Worm (Caenorhabditis elegans) whole organism, L2 larva: Measurements from ENCODE around the gene F15D4.6.

Experiments used
- C34F6.9 ChIP-seq: fragments of 150-350 bp; optimal IDR thresholded peaks from 2 replicates; lab custom pipeline; 2014; ENCODE audit warnings: missing biosample characterization, missing genetic modification characterization
- F13H6.1 ChIP-seq: sonication (generic microtip); optimal IDR thresholded peaks from 2 replicates; lab custom pipeline; 2016; ENCODE audit warnings: missing genetic modification characterization, missing compliant biosample characterization
- R02D3.7 ChIP-seq: fragments of 150-350 bp; optimal IDR thresholded peaks from 2 replicates; lab custom pipeline; 2014; ENCODE audit warnings: missing biosample characterization, missing genetic modification characterization
- Y55F3AM.14 ChIP-seq: fragments of 200-800 bp; sonication (Bioruptor generic); optimal IDR thresholded peaks from 2 replicates; lab custom pipeline; 2018; ENCODE audit warnings: mild to moderate bottlenecking, missing genetic modification characterization, missing compliant biosample characterization
- ZK546.5 ChIP-seq: sonication (generic microtip); optimal IDR thresholded peaks from 2 replicates; lab custom pipeline; 2017; ENCODE audit warnings: missing biosample characterization, missing genetic modification characterization
- alr-1 ChIP-seq: fragments of 150-350 bp; optimal IDR thresholded peaks from 2 replicates; lab custom pipeline; 2014; ENCODE audit warnings: missing biosample characterization, missing genetic modification characterization
- aly-2 ChIP-seq: fragments of 150-350 bp; optimal IDR thresholded peaks from 2 replicates; lab custom pipeline; 2014; ENCODE audit warnings: missing biosample characterization, missing genetic modification characterization
- ama-1 ChIP-seq: fragments of 150-350 bp; optimal IDR thresholded peaks from 2 replicates; lab custom pipeline; 2018; ENCODE audit warnings: inconsistent platforms
- blmp-1 ChIP-seq: sonication (generic microtip); optimal IDR thresholded peaks from 2 replicates; lab custom pipeline; 2017; ENCODE audit warnings: missing genetic modification characterization, mild to moderate bottlenecking, missing compliant biosample characterization, antibody characterized with exemption, moderate library complexity; ENCODE audit not compliant: insufficient read depth
- ceh-16 ChIP-seq: fragments of 150-350 bp; optimal IDR thresholded peaks from 2 replicates; lab custom pipeline; 2014; ENCODE audit warnings: missing biosample characterization, missing genetic modification characterization
- ceh-82 ChIP-seq: fragments of 150-350 bp; optimal IDR thresholded peaks from 2 replicates; lab custom pipeline; 2014; ENCODE audit warnings: missing biosample characterization, missing genetic modification characterization
- crh-2 ChIP-seq: sonication (generic microtip); optimal IDR thresholded peaks from 2 replicates; lab custom pipeline; 2017; ENCODE audit warnings: missing biosample characterization, missing genetic modification characterization
- dmd-4 ChIP-seq: sonication (generic microtip); optimal IDR thresholded peaks from 2 replicates; lab custom pipeline; 2017; ENCODE audit warnings: missing biosample characterization, missing genetic modification characterization
- egl-27 ChIP-seq: sonication (generic microtip); optimal IDR thresholded peaks from 3 replicates; lab custom pipeline; 2017; ENCODE audit warnings: missing biosample characterization, missing genetic modification reagents, missing genetic modification characterization
- elt-3 ChIP-seq: sonication (generic microtip); optimal IDR thresholded peaks from 2 replicates; lab custom pipeline; 2017; ENCODE audit warnings: missing biosample characterization, missing genetic modification characterization
- fos-1 ChIP-seq: fragments of 150-350 bp; optimal IDR thresholded peaks from 2 replicates; lab custom pipeline; 2014; ENCODE audit warnings: missing biosample characterization, missing genetic modification characterization
- gmeb-1 ChIP-seq: fragments of 150-350 bp; optimal IDR thresholded peaks from 2 replicates; lab custom pipeline; 2014; ENCODE audit warnings: missing biosample characterization, missing genetic modification characterization
- lin-11 ChIP-seq: fragments of 150-350 bp; sonication (generic microtip); optimal IDR thresholded peaks from 2 replicates; lab custom pipeline; 2014; ENCODE audit warnings: missing biosample characterization, missing genetic modification characterization, inconsistent platforms, mixed read lengths
- lin-13 ChIP-seq: fragments of 150-350 bp; optimal IDR thresholded peaks from 2 replicates; lab custom pipeline; 2014; ENCODE audit warnings: missing biosample characterization, missing genetic modification reagents, missing genetic modification characterization
- lin-39 ChIP-seq: fragments of 150-350 bp; optimal IDR thresholded peaks from 2 replicates; lab custom pipeline; 2014; ENCODE audit warnings: missing biosample characterization, missing genetic modification reagents, missing genetic modification characterization
- lsy-2 ChIP-seq, 2 experiments: fragments of 150-350 bp in 1 of 2; sonication (generic microtip) in 1 of 2; optimal IDR thresholded peaks; 2 replicates each; lab custom pipeline; 2014 to 2017; ENCODE audit warnings: missing biosample characterization in 2 of 2, missing genetic modification characterization in 2 of 2
- mab-5 ChIP-seq: fragments of 150-350 bp; optimal IDR thresholded peaks from 2 replicates; lab custom pipeline; 2014; ENCODE audit warnings: missing biosample characterization, missing genetic modification characterization
- mbf-1 ChIP-seq: sonication (generic microtip); optimal IDR thresholded peaks from 2 replicates; lab custom pipeline; 2017; ENCODE audit warnings: missing biosample characterization, missing genetic modification characterization
- mdl-1 ChIP-seq, 2 experiments: fragments of 150-350 bp in 1 of 2; sonication (generic microtip) in 1 of 2; optimal IDR thresholded peaks; 2 replicates each; lab custom pipeline; 2017; ENCODE audit warnings: missing biosample characterization in 2 of 2, missing genetic modification characterization in 2 of 2
- nhr-10 ChIP-seq: sonication (generic microtip); optimal IDR thresholded peaks from 2 replicates; lab custom pipeline; 2017; ENCODE audit warnings: missing biosample characterization, missing genetic modification characterization
- nhr-12 ChIP-seq: fragments of 150-350 bp; optimal IDR thresholded peaks from 2 replicates; lab custom pipeline; 2014; ENCODE audit warnings: missing biosample characterization, missing genetic modification characterization
- nhr-129 ChIP-seq: fragments of 150-350 bp; optimal IDR thresholded peaks from 2 replicates; lab custom pipeline; 2014; ENCODE audit warnings: missing biosample characterization, missing genetic modification characterization
- nhr-21 ChIP-seq: fragments of 150-350 bp; optimal IDR thresholded peaks from 2 replicates; lab custom pipeline; 2014; ENCODE audit warnings: missing biosample characterization, missing genetic modification characterization
- nhr-23 ChIP-seq: fragments of 150-350 bp; optimal IDR thresholded peaks from 2 replicates; lab custom pipeline; 2014; ENCODE audit warnings: missing biosample characterization, missing genetic modification reagents, missing genetic modification characterization
- nhr-237 ChIP-seq: fragments of 150-350 bp; optimal IDR thresholded peaks from 2 replicates; lab custom pipeline; 2014; ENCODE audit warnings: missing biosample characterization, missing genetic modification characterization
- nhr-25 ChIP-seq: fragments of 150-350 bp; sonication (generic microtip); optimal IDR thresholded peaks from 3 replicates; lab custom pipeline; 2014; ENCODE audit warnings: missing biosample characterization, missing genetic modification characterization
- nhr-6 ChIP-seq: fragments of 150-350 bp; optimal IDR thresholded peaks from 2 replicates; lab custom pipeline; 2014; ENCODE audit warnings: missing biosample characterization, missing genetic modification characterization
- nhr-77 ChIP-seq: fragments of 150-350 bp; optimal IDR thresholded peaks from 2 replicates; lab custom pipeline; 2014; ENCODE audit warnings: missing biosample characterization, missing genetic modification characterization
- peb-1 ChIP-seq: fragments of 150-350 bp; optimal IDR thresholded peaks from 2 replicates; lab custom pipeline; 2014; ENCODE audit warnings: missing biosample characterization, missing genetic modification characterization
- sem-4 ChIP-seq: fragments of 150-350 bp; optimal IDR thresholded peaks from 2 replicates; lab custom pipeline; 2014; ENCODE audit warnings: missing biosample characterization, missing genetic modification reagents, missing genetic modification characterization
- skn-1 ChIP-seq: sonication (generic microtip); optimal IDR thresholded peaks from 2 replicates; lab custom pipeline; 2017; ENCODE audit warnings: missing biosample characterization, missing genetic modification characterization
- sma-3 ChIP-seq: sonication (generic microtip); optimal IDR thresholded peaks from 2 replicates; lab custom pipeline; 2016; ENCODE audit warnings: missing genetic modification reagents, missing genetic modification characterization, missing compliant biosample characterization
- sma-9 ChIP-seq, 2 experiments: fragments of 150-350 bp in 1 of 2; sonication (generic microtip) in 1 of 2; optimal IDR thresholded peaks; 2 replicates each; lab custom pipeline; 2014 to 2016; ENCODE audit warnings: missing genetic modification characterization in 2 of 2, mild to moderate bottlenecking in 1 of 2, missing biosample characterization in 1 of 2, missing compliant biosample characterization in 1 of 2, missing genetic modification reagents in 1 of 2, moderate library complexity in 1 of 2
- snpc-4 ChIP-seq: fragments of 150-350 bp; optimal IDR thresholded peaks from 2 replicates; lab custom pipeline; 2014; ENCODE audit warnings: missing biosample characterization, missing genetic modification characterization
- unc-39 ChIP-seq: fragments of 150-350 bp; optimal IDR thresholded peaks from 2 replicates; lab custom pipeline; 2014; ENCODE audit warnings: missing biosample characterization, missing genetic modification characterization
- unc-55 ChIP-seq: fragments of 150-350 bp; sonication (generic microtip); optimal IDR thresholded peaks from 3 replicates; lab custom pipeline; 2014; ENCODE audit warnings: missing biosample characterization, missing genetic modification reagents, missing genetic modification characterization
- unc-62 ChIP-seq: fragments of 150-350 bp; optimal IDR thresholded peaks from 2 replicates; lab custom pipeline; 2014; ENCODE audit warnings: missing biosample characterization, missing genetic modification reagents, missing genetic modification characterization
- zag-1 ChIP-seq: fragments of 150-350 bp; optimal IDR thresholded peaks from 2 replicates; lab custom pipeline; 2014; ENCODE audit warnings: missing biosample characterization, missing genetic modification characterization
- ztf-1 ChIP-seq: fragments of 200-800 bp; sonication (Bioruptor generic); conservative IDR thresholded peaks from 2 replicates; pipeline ENCODE4 v1.3.6; 2022; ENCODE audit warnings: missing genetic modification characterization, missing compliant biosample characterization
- ztf-11 ChIP-seq: sonication (generic microtip); optimal IDR thresholded peaks from 2 replicates; lab custom pipeline; 2017; ENCODE audit warnings: missing biosample characterization, missing genetic modification characterization
- ztf-4 ChIP-seq: fragments of 150-350 bp; optimal IDR thresholded peaks from 2 replicates; lab custom pipeline; 2014; ENCODE audit warnings: missing biosample characterization, missing genetic modification characterization

Gene F15D4.6

DNA sequence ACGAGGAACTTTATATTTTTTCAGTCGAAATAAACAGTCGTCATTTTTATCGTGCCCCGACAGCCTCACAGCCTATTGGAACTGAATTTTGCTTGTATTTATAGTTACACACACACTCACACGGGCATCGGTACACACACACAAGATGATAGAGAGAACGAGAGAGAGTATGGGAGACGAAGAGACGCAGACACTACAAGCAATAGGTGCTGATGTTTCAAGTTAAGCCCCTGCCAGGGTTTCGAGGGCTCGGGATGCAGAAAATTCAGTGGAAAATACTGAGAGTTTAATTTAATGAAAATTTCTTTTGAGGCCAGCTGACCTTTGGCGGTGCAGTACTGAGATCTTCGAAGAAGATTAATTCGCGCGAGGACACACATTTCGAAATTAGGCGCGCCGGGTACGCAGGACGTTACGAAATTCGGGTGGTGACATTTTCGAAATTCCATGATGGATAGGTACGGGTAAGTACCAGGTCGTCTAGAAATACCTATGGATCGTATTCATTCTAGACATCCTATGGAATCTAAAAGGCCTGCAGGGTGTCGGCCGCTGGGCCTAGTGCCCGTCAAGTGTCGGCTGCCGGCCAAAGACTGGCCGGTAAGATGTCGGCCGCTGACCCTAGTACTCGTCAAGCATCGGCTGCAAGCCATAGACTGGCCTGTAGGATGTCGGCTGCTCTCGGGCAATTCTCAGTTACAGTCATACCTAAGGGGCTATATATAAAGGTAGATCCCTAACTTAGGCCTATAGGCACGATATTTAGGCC lies 41.7 kb downstream of the F15D4.6 start:
- TF ChIP-seq Y55F3AM.14 (GFP tag; lab: Kevin White, UChicago) (no peak), unc-55 (GFP tag; lab: Kevin White, UChicago) (peak; percentile 7), crh-2 (tag; lab: Kevin White, UChicago) (no peak), aly-2 (tag; lab: Kevin White, UChicago) (no peak), ceh-16 (peak; percentile 46), sma-9 (GFP tag; optimal IDR thresholded peaks at IDR 0.05; lab: Kevin White, UChicago) (peak; percentile 25), sma-9 (tag; optimal IDR thresholded peaks at IDR 0.05; lab: Kevin White, UChicago) (no peak), snpc-4 (tag; lab: Kevin White, UChicago) (peak; percentile 41), nhr-129 (tag; lab: Kevin White, UChicago) (peak; percentile 43), nhr-6 (tag; lab: Kevin White, UChicago) (no peak), ztf-1 (GFP tag; lab: Robert Waterston, UW) (no peak), peb-1 (tag; lab: Kevin White, UChicago) (no peak), F13H6.1 (tag; lab: Kevin White, UChicago) (peak; percentile 35), sma-3 (no peak), ama-1 (peak; percentile 33), mdl-1 (tag; optimal IDR thresholded peaks at IDR 0.05; lab: Kevin White, UChicago) (no peak), C34F6.9 (tag; lab: Kevin White, UChicago) (peak; percentile 12), zag-1 (tag; lab: Kevin White, UChicago) (no peak), unc-62 (GFP tag; lab: Kevin White, UChicago) (no peak), lin-11 (no peak), nhr-25 (peak; percentile 47)
- TF ChIP-seq, all 48 proteins: peak for 9

DNA sequence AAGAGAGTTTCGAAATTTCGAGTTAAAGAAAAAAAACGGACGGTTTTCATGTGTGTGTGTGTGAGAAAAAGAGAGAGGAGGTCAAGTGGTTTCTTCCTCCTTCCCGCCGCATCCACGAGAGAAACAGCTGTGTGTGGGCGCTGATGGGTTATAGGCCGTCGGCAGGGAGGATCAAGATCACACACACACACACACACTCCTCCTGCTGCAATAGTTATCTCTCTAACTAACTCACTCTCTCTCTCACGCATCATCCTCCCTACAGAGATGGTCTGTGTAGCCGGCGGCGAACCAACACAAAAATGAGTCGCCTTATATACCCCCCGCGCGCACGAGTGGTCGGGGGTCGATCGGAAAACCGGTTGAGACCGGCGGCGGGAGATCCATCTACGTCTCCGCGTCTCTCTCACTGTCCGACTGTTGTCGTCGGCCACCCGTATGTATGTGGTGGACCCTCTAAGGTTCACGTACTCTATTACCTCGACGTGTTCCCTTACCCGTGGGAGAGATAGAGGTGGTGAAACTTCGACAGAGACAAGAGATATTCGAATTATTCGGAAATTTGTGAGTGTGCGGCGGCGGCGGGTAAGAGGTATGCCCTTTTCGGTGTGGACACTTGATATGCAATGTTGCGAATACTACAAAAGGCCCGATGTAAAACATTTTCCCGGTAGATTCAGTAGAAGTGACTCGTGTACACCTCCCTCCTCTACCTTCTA lies 42.6 kb downstream of the F15D4.6 start:
- TF ChIP-seq crh-2 (tag; lab: Kevin White, UChicago) (no peak), ceh-82 (tag; lab: Kevin White, UChicago) (no peak), blmp-1 (tag; lab: Kevin White, UChicago) (peak; percentile 84), zag-1 (tag; lab: Kevin White, UChicago) (no peak), mab-5 (no peak), nhr-129 (tag; lab: Kevin White, UChicago) (peak; percentile 60), ztf-1 (GFP tag; lab: Robert Waterston, UW) (no peak), mdl-1 (tag; optimal IDR thresholded peaks at IDR 0.05; lab: Kevin White, UChicago) (peak; percentile 62 to 72), alr-1 (no peak), nhr-12 (no peak), skn-1 (tag; lab: Kevin White, UChicago) (no peak), nhr-25 (peak; percentile 94), Y55F3AM.14 (GFP tag; lab: Kevin White, UChicago) (peak; percentile 69), ztf-11 (tag; lab: Kevin White, UChicago) (no peak), nhr-10 (tag; lab: Kevin White, UChicago) (no peak), peb-1 (tag; lab: Kevin White, UChicago) (no peak), nhr-21 (tag; lab: Kevin White, UChicago) (peak; percentile 91), nhr-77 (tag; lab: Kevin White, UChicago) (no peak), lin-39 (tag; lab: Kevin White, UChicago) (no peak), ceh-16 (peak; percentile 88), unc-39 (tag; lab: Kevin White, UChicago) (no peak), mbf-1 (tag; lab: Kevin White, UChicago) (no peak), egl-27 (tag; lab: Kevin White, UChicago) (peak; percentile 74), unc-55 (GFP tag; lab: Kevin White, UChicago) (no peak), nhr-237 (no peak), sem-4 (tag; lab: Kevin White, UChicago) (peak; percentile 66), elt-3 (tag; lab: Kevin White, UChicago) (no peak), lin-13 (GFP tag; lab: Kevin White, UChicago) (no peak), R02D3.7 (no peak), sma-3 (peak; percentile 92), aly-2 (tag; lab: Kevin White, UChicago) (no peak), nhr-6 (tag; lab: Kevin White, UChicago) (peak; percentile 40), nhr-23 (tag; lab: Kevin White, UChicago) (peak; percentile 27), F13H6.1 (tag; lab: Kevin White, UChicago) (peak; percentile 76), unc-62 (GFP tag; lab: Kevin White, UChicago) (no peak), ZK546.5 (no peak), sma-9 (GFP tag; optimal IDR thresholded peaks at IDR 0.05; lab: Kevin White, UChicago) (peak; percentile 81), sma-9 (tag; optimal IDR thresholded peaks at IDR 0.05; lab: Kevin White, UChicago) (peak; percentile 6), snpc-4 (tag; lab: Kevin White, UChicago) (peak; percentile 18), lsy-2 (tag; optimal IDR thresholded peaks at IDR 0.05; lab: Kevin White, UChicago) (peak; percentile 3 to 60), gmeb-1 (peak; percentile 48), ama-1 (peak; percentile 81), fos-1 (tag; lab: Kevin White, UChicago) (peak; percentile 19), ztf-4 (tag; lab: Kevin White, UChicago) (peak; percentile 34), dmd-4 (tag; lab: Kevin White, UChicago) (no peak), C34F6.9 (tag; lab: Kevin White, UChicago) (peak; percentile 32)
